Worm (Caenorhabditis elegans): ENCODE data around the gene F10D2.8.

F10D2.8 gene

DNA sequence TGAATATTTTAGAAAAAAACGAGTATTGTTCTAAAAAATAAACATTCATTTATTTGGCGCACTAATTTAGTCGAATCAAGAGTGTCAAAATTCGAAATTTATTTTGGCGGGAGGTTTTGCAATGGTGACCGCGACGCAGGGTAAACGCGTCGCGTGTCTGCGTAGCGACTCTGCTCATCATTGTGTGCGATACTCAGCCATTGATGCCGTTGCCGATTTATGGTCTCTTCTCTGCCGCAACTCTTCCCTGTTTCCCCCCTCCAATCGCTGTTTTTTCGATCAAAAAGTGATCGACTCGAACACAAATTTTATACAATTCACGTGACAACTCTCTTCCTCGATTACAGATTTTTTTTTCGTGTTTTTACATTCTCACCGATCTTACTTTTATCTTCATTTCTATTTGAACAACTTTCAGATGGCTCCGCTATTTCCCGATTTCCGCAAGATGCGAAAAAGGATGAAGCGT is 46.0 kb upstream of the F10D2.8 start, which contains the start of gene F09G2.2 (continued):
- no peak for TF ChIP-seq ceh-48 (tag; optimal IDR thresholded peaks at IDR 0.05)
- no peak for TF ChIP-seq pag-3 (tag; optimal IDR thresholded peaks at IDR 0.05; ENCODE audit: borderline replicate concordance)
- no peak for TF ChIP-seq pha-2 (tag; optimal IDR thresholded peaks at IDR 0.05)
- peak; percentile 72 for TF ChIP-seq ceh-31 (tag; optimal IDR thresholded peaks at IDR 0.05)
- TF ChIP-seq pat-9 (tag; optimal IDR thresholded peaks at IDR 0.05): no peak
- TF ChIP-seq odd-2 (tag; optimal IDR thresholded peaks at IDR 0.05): no peak
- peak; percentile 42 for TF ChIP-seq dve-1 (tag; optimal IDR thresholded peaks at IDR 0.05)
- peak; percentile 31 for TF ChIP-seq elt-2 (tag; optimal IDR thresholded peaks at IDR 0.05)
- peak; percentile 23 for TF ChIP-seq madf-2 (tag; optimal IDR thresholded peaks at IDR 0.05)
- TF ChIP-seq tbx-7 (tag; optimal IDR thresholded peaks at IDR 0.05): no peak
- no peak for TF ChIP-seq ztf-16 (tag; optimal IDR thresholded peaks at IDR 0.05)
- TF ChIP-seq pros-1 (tag; optimal IDR thresholded peaks at IDR 0.05): peak; percentile 20
- TF ChIP-seq sox-2 (GFP tag; IDR thresholded peaks at IDR 0.05): no peak
- TF ChIP-seq C38D4.7 (GFP tag; optimal IDR thresholded peaks at IDR 0.05): no peak

- TF ChIP-seq hlh-30 (tag; optimal IDR thresholded peaks at IDR 0.05; ENCODE audit: insufficient read depth): no peak
- no peak for TF ChIP-seq K09A11.1 (tag; optimal IDR thresholded peaks at IDR 0.05; ENCODE audit: insufficient read depth)
- no peak for TF ChIP-seq syd-9 (tag; optimal IDR thresholded peaks at IDR 0.05)
- TF ChIP-seq pros-1 (tag; optimal IDR thresholded peaks at IDR 0.05): no peak
- TF ChIP-seq ceh-14 (tag; optimal IDR thresholded peaks at IDR 0.05): no peak
- no peak for TF ChIP-seq ref-2 (tag; optimal IDR thresholded peaks at IDR 0.05)
- TF ChIP-seq sox-4 (tag; optimal IDR thresholded peaks at IDR 0.05): no peak
- TF ChIP-seq unc-55 (GFP tag; optimal IDR thresholded peaks at IDR 0.05): no peak
- no peak for TF ChIP-seq ttx-3 (tag; optimal IDR thresholded peaks at IDR 0.05)
- TF ChIP-seq Y22D7AL.16 (tag; optimal IDR thresholded peaks at IDR 0.05): no peak
- no peak for TF ChIP-seq ceh-19 (GFP tag; optimal IDR thresholded peaks at IDR 0.05)
- no peak for TF ChIP-seq lim-6 (tag; optimal IDR thresholded peaks at IDR 0.05)
Observed at ce11 chrV:7196037-7196436, 45.5 kb upstream of the F10D2.8 start, which contains the start of gene attf-2. TSS of gene attf-2 (minus strand) at chrV:7196137.

- TF ChIP-seq ztf-16 (tag; optimal IDR thresholded peaks at IDR 0.05): no peak
- TF ChIP-seq ceh-30 (tag; optimal IDR thresholded peaks at IDR 0.05): no peak
- no peak for TF ChIP-seq hlh-30 (tag; optimal IDR thresholded peaks at IDR 0.05; ENCODE audit: insufficient read depth)
- TF ChIP-seq fkh-10 (GFP tag; optimal IDR thresholded peaks at IDR 0.05): no peak
- no peak for TF ChIP-seq syd-9 (tag; optimal IDR thresholded peaks at IDR 0.05)
- TF ChIP-seq nhr-11 (tag; optimal IDR thresholded peaks at IDR 0.05): no peak
- no peak for TF ChIP-seq ceh-6 (GFP tag; optimal IDR thresholded peaks at IDR 0.05)
- no peak for TF ChIP-seq ceh-24 (tag; optimal IDR thresholded peaks at IDR 0.05)
- TF ChIP-seq eyg-1 (tag; optimal IDR thresholded peaks at IDR 0.05): no peak
- no peak for TF ChIP-seq hlh-13 (GFP tag; optimal IDR thresholded peaks at IDR 0.05)
- TF ChIP-seq mec-3 (tag; optimal IDR thresholded peaks at IDR 0.05; ENCODE audit: borderline replicate concordance): no peak
- TF ChIP-seq hlh-8 (tag; optimal IDR thresholded peaks at IDR 0.05): no peak
- TF ChIP-seq F13H6.1 (tag; optimal IDR thresholded peaks at IDR 0.05): no peak
- no peak for TF ChIP-seq nfya-1 (tag; optimal IDR thresholded peaks at IDR 0.05)
- no peak for TF ChIP-seq gmeb-2 (tag; optimal IDR thresholded peaks at IDR 0.05)
- TF ChIP-seq unc-3 (GFP tag; conservative IDR thresholded peaks at IDR 0.05): no peak
- TF ChIP-seq unc-3 (tag; optimal IDR thresholded peaks at IDR 0.05): no peak
- TF ChIP-seq elt-4 (tag; optimal IDR thresholded peaks at IDR 0.05): no peak
Observed at ce11 chrV:7194818-7195217, 44.3 kb upstream of the F10D2.8 start.

All from whole organism, late embryonic.